Fruit fly (Drosophila melanogaster): ENCODE measurements around the gene CG4390.

CG4390 gene

dm6 chr3R:20021152-20021769 is 38.3 kb downstream of the CG4390 start, which contains the start of the genes PIG-L and psidin (continued):
- TF ChIP-seq Hr3 (GFP tag; optimal IDR thresholded peaks at IDR 0.05) = peak; percentile 87
- TF ChIP-seq stc (GFP tag; IDR thresholded peaks at IDR 0.05) = peak; percentile 61; the same call in 1 of the 2 replicates
- TF ChIP-seq oc (tag; optimal IDR thresholded peaks at IDR 0.05) = no peak
- TF ChIP-seq kah (GFP tag; optimal IDR thresholded peaks at IDR 0.05) = peak; percentile 11
- peak; percentile 42; the same call in 2 of the 3 replicates for TF ChIP-seq Mrtf (GFP tag; IDR thresholded peaks at IDR 0.05)
- TF ChIP-seq pb (GFP tag; optimal IDR thresholded peaks at IDR 0.05) = peak; percentile 37
- peak; percentile 72 for TF ChIP-seq pum (GFP tag; optimal IDR thresholded peaks at IDR 0.05)
- peak; percentile 82 for TF ChIP-seq twi (tag; optimal IDR thresholded peaks at IDR 0.05)
- TF ChIP-seq Med (GFP tag) = peak; percentile 96
- TF ChIP-seq Max (GFP tag; optimal IDR thresholded peaks at IDR 0.05) = peak; percentile 57
- TF ChIP-seq br (optimal IDR thresholded peaks at IDR 0.05) = no peak
- peak; percentile 38; the same call in 1 of the 3 replicates for TF ChIP-seq Optix (GFP tag; IDR thresholded peaks at IDR 0.05)
- TF ChIP-seq CG1602 (GFP tag; optimal IDR thresholded peaks at IDR 0.05) = peak; percentile 86
- no peak for TF ChIP-seq CG6683 (GFP tag; optimal IDR thresholded peaks at IDR 0.05)
- TF ChIP-seq ranshi (GFP tag; IDR thresholded peaks at IDR 0.05) = peak; percentile 46; the same call in 1 of the 2 replicates
- peak; percentile 32 for TF ChIP-seq CG15073 (GFP tag; optimal IDR thresholded peaks at IDR 0.05)
- TF ChIP-seq Stat92E (GFP tag; optimal IDR thresholded peaks at IDR 0.05) = peak in 1 of 3 experiments; percentile 77
- no peak for TF ChIP-seq CG1792 (GFP tag; optimal IDR thresholded peaks at IDR 0.05)
- peak; percentile 55 for TF ChIP-seq wor (GFP tag; IDR thresholded peaks at IDR 0.05)
- peak; percentile 96 for TF ChIP-seq CG3995 (GFP tag; optimal IDR thresholded peaks at IDR 0.05)
- TF ChIP-seq Atf3 (GFP tag; optimal IDR thresholded peaks at IDR 0.05) = peak; percentile 61
- TF ChIP-seq E2f2 (GFP tag; IDR thresholded peaks at IDR 0.05) = peak; percentile 48; the same call in 1 of the 2 replicates
- peak; percentile 11 for TF ChIP-seq ERR (GFP tag; optimal IDR thresholded peaks at IDR 0.05)
- TF ChIP-seq CG4820 (GFP tag; optimal IDR thresholded peaks at IDR 0.05) = peak; percentile 67
- TF ChIP-seq zfh2 (GFP tag; optimal IDR thresholded peaks at IDR 0.05) = peak; percentile 81
- no peak for TF ChIP-seq CG1832 (GFP tag; optimal IDR thresholded peaks at IDR 0.05)
- TF ChIP-seq CG10267 (tag; optimal IDR thresholded peaks at IDR 0.05) = peak; percentile 63
- TF ChIP-seq CG10431 (GFP tag; optimal IDR thresholded peaks at IDR 0.05) = peak; percentile 60
- peak; percentile 88 for TF ChIP-seq Ptx1 (GFP tag; IDR thresholded peaks at IDR 0.05)
- peak; percentile 75 for TF ChIP-seq CG16815 (GFP tag; optimal IDR thresholded peaks at IDR 0.05)
- peak; percentile 93 for TF ChIP-seq nmo (GFP tag; optimal IDR thresholded peaks at IDR 0.05)
- TF ChIP-seq ase (GFP tag; IDR thresholded peaks at IDR 0.05) = peak; percentile 23; the same call in 2 of the 3 replicates
- TF ChIP-seq yki (optimal IDR thresholded peaks at IDR 0.05) = no peak
- peak; percentile 53 for TF ChIP-seq CG13296 (GFP tag; optimal IDR thresholded peaks at IDR 0.05)
- TF ChIP-seq prd (optimal IDR thresholded peaks at IDR 0.05) = no peak
- peak; percentile 84; the same call in 2 of the 3 replicates for TF ChIP-seq prd (GFP tag; IDR thresholded peaks at IDR 0.05)
- TF ChIP-seq Dll (GFP tag; IDR thresholded peaks at IDR 0.05; ENCODE audit: partially characterized antibody) = peak; percentile 98
- TF ChIP-seq Asciz (GFP tag; optimal IDR thresholded peaks at IDR 0.05) = no peak
- peak; percentile 81 to 85 for TF ChIP-seq dpn (GFP tag; optimal IDR thresholded peaks at IDR 0.05)
- no peak for TF ChIP-seq Dref (GFP tag; IDR thresholded peaks at IDR 0.05)
- peak; percentile 56 for TF ChIP-seq CG8089 (GFP tag; optimal IDR thresholded peaks at IDR 0.05)
- TF ChIP-seq CG18476 (GFP tag; optimal IDR thresholded peaks at IDR 0.05) = peak; percentile 24
- peak; percentile 83 for TF ChIP-seq sd (tag; optimal IDR thresholded peaks at IDR 0.05)
- TF ChIP-seq CG12104 (GFP tag; optimal IDR thresholded peaks at IDR 0.05) = peak; percentile 78
